Worm (Caenorhabditis elegans): ENCODE measurements around the gene Y56A3A.33.

Gene Y56A3A.33

DNA sequence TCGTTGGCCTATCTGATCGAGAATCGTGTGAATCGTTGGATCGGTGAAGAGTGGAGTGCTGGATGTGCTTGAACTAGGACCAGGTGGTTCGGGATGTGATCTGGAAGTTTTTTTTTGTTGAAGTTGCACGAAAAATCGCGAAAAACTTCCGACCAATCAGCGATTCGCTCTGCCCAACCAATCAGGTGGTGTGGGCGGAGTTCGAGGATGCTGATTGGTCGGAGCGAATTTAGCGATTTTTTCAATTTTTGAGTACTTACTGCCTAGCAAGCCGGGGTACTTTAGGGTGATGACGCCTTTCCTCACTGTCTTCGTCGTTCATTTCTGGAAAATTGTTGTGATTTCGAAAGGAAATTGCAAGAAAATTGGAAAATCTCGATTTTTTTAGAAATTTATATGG lies 24.0 kb downstream of the Y56A3A.33 start, which contains the start of gene Y56A3A.30:
TSS of gene Y56A3A.30 (minus strand) at position 324 of the 400 bp plus-strand sequence.
- TF ChIP-seq sptf-1 (tag; optimal IDR thresholded peaks at IDR 0.05), result no peak
- TF ChIP-seq nhr-28 (tag; optimal IDR thresholded peaks at IDR 0.05), result no peak

DNA sequence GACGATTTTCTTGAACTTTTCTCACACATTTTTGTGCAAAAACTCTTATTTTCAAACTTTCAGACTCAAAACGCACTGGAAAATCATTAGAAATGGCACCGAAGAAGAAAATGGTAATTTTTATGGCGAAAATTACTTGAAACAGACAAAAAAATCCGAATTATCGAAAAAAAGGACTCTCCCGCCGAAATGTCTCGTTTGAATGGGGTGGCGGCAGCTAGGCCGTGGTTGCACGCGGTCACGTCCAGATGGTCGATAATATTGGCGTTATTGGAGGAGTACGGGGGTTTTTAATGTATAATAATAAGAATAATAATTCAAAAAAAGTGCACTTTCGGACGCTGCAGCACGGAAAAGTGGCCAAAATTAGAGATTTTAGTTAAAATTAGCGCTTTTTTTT lies 28.3 kb downstream of the Y56A3A.33 start, which contains the start of gene Y56A3A.31:
TSS of gene Y56A3A.31 (plus strand) at position 64 of the 400 bp plus-strand sequence.
- TF ChIP-seq lsy-2 (tag; optimal IDR thresholded peaks at IDR 0.05), result no peak
- TF ChIP-seq ceh-39 (tag; optimal IDR thresholded peaks at IDR 0.05), result peak; percentile 61

ce11 chrIII:11973996-11974395 lies 28.8 kb downstream of the Y56A3A.33 start, which contains the start of gene ung-1:
Gene ung-1 (minus strand): TSS chrIII:11974096.
- TF ChIP-seq unc-39 (tag; optimal IDR thresholded peaks at IDR 0.05), result no peak
- TF ChIP-seq ham-2 (GFP tag; optimal IDR thresholded peaks at IDR 0.05), result no peak
- TF ChIP-seq ceh-39 (tag; optimal IDR thresholded peaks at IDR 0.05), result no peak

DNA sequence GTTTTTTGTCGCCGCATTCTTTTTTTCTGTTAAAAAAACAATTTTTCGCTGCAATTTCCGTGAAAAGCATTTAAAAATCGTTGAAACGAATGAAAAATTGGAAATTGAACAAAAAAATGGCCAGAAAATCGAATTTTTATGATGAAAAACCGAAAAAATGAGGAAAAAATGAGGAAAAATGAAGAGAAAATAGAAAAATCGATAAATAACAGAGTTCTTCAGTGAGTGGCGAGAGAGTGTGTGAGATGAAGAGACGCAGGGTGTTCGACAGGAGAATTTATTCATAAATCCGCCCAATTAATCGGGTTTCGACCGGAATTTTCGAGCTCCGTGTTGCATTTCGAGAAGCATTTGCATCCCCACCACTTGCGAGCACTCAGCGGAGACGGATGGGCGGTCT lies 31.4 kb downstream of the Y56A3A.33 start, which contains the start of gene Y56A3A.28:
TSS of gene Y56A3A.28 (minus strand) at position 33 of the 400 bp plus-strand sequence.
- TF ChIP-seq mls-2 (tag; optimal IDR thresholded peaks at IDR 0.05), result no peak
- peak; percentile 46 for TF ChIP-seq ces-1 (GFP tag; optimal IDR thresholded peaks at IDR 0.05)

- no peak for TF ChIP-seq snpc-4 (tag; optimal IDR thresholded peaks at IDR 0.05)
These were observed 42.7 kb downstream of the Y56A3A.33 start, which contains the start of gene top-3 for ce11 chrIII:11960080-11960479. Gene top-3 (minus strand): TSS chrIII:11960180.

- TF ChIP-seq tbx-8 (GFP tag; optimal IDR thresholded peaks at IDR 0.05), result no peak
- TF ChIP-seq flh-1 (GFP tag; optimal IDR thresholded peaks at IDR 0.05), result no peak
- TF ChIP-seq lin-13 (tag; optimal IDR thresholded peaks at IDR 0.05), result no peak
- no peak for TF ChIP-seq ces-1 (GFP tag; optimal IDR thresholded peaks at IDR 0.05)
- TF ChIP-seq elt-3 (tag; optimal IDR thresholded peaks at IDR 0.05), result no peak
- no peak for TF ChIP-seq cnd-1 (tag; optimal IDR thresholded peaks at IDR 0.05)
- TF ChIP-seq drap-1 (GFP tag; optimal IDR thresholded peaks at IDR 0.05), result no peak
- no peak for TF ChIP-seq mab-5 (tag; optimal IDR thresholded peaks at IDR 0.05)
- no peak for TF ChIP-seq ceh-39 (tag; optimal IDR thresholded peaks at IDR 0.05)
- no peak for TF ChIP-seq lsy-2 (tag; optimal IDR thresholded peaks at IDR 0.05)
- TF ChIP-seq hlh-1 (tag; optimal IDR thresholded peaks at IDR 0.05), result no peak
- TF ChIP-seq zip-8 (tag; optimal IDR thresholded peaks at IDR 0.05), result no peak
- TF ChIP-seq unc-120 (tag; optimal IDR thresholded peaks at IDR 0.05; ENCODE audit: poor library complexity, severe bottlenecking), result no peak
These were observed 48.6 kb downstream of the Y56A3A.33 start for ce11 chrIII:11954150-11954549.

DNA sequence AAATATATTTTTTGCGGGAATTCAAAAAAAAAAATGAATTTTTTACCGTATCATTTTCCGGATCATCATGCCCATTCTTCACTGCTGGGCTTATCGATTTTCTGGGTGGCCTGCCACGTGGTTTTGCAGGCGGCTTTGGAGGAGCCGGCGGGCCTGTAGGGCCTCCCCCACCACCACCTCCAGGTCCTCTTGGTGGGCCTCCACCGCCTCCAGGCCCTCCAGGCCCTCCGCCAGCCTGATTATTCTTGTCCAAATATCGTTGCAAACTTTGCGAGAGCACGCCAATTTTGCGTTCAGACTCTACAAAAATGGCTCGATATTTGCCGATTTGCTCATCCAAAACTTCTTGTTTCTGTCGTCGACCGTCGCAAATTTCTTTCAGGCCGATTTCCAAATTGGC lies 51.6 kb downstream of the Y56A3A.33 start:
- no peak for TF ChIP-seq cnd-1 (tag; optimal IDR thresholded peaks at IDR 0.05)
- no peak for TF ChIP-seq lin-32 (GFP tag; optimal IDR thresholded peaks at IDR 0.05)
- TF ChIP-seq nhr-76 (tag; optimal IDR thresholded peaks at IDR 0.05), result no peak
- no peak for TF ChIP-seq pha-4 (tag; optimal IDR thresholded peaks at IDR 0.05)
- TF ChIP-seq nhr-12 (tag; optimal IDR thresholded peaks at IDR 0.05), result no peak
- no peak for TF ChIP-seq blmp-1 (tag; optimal IDR thresholded peaks at IDR 0.05)
- TF ChIP-seq sem-2 (GFP tag; optimal IDR thresholded peaks at IDR 0.05), result no peak
- no peak for TF ChIP-seq ham-2 (GFP tag; optimal IDR thresholded peaks at IDR 0.05)
- TF ChIP-seq ztf-11 (tag; optimal IDR thresholded peaks at IDR 0.05), result no peak
- no peak for TF ChIP-seq nhr-237 (tag; optimal IDR thresholded peaks at IDR 0.05)
- TF ChIP-seq zip-8 (tag; optimal IDR thresholded peaks at IDR 0.05), result no peak
- TF ChIP-seq mep-1 (tag; optimal IDR thresholded peaks at IDR 0.05), result no peak
- no peak for TF ChIP-seq nhr-2 (tag; optimal IDR thresholded peaks at IDR 0.05)
- no peak for TF ChIP-seq snpc-4 (tag; optimal IDR thresholded peaks at IDR 0.05)
- TF ChIP-seq elt-1 (tag; optimal IDR thresholded peaks at IDR 0.05; ENCODE audit: borderline replicate concordance, insufficient read depth), result no peak
- TF ChIP-seq flh-1 (GFP tag; optimal IDR thresholded peaks at IDR 0.05), result no peak
